Fruit fly (Drosophila melanogaster) whole organism, embryonic: ENCODE data around the gene Est-Q.

Source experiments
- Asciz ChIP-seq: fragments of 200-800 bp; sonication (Bioruptor generic); optimal IDR thresholded peaks from 2 replicates; lab custom pipeline; 2017; ENCODE audit warnings: missing biosample characterization, mild to moderate bottlenecking, missing genetic modification characterization, missing genetic modification reagents
- Awh ChIP-seq: fragments of 200-800 bp; sonication (Bioruptor generic); IDR thresholded peaks from 2 replicates; pipeline ENCODE4, ENCODE4 v1.3.6; 2022; ENCODE audit warnings: missing biosample characterization, missing genetic modification characterization
- BtbVII ChIP-seq: fragments of 200-800 bp; sonication (Bioruptor generic); optimal IDR thresholded peaks from 3 replicates; lab custom pipeline; 2017; ENCODE audit warnings: missing biosample characterization, mild to moderate bottlenecking, missing genetic modification characterization
- CG11504 ChIP-seq: fragments of 200-800 bp; sonication (Bioruptor generic); optimal IDR thresholded peaks from 3 replicates; lab custom pipeline; 2019; ENCODE audit warnings: missing biosample characterization, mild to moderate bottlenecking, missing genetic modification characterization, moderate library complexity
- CG11723 ChIP-seq: fragments of 200-800 bp; sonication (Bioruptor generic); optimal IDR thresholded peaks from 2 replicates; lab custom pipeline; 2017; ENCODE audit warnings: missing biosample characterization, mild to moderate bottlenecking, missing genetic modification characterization
- CG12071 ChIP-seq: fragments of 200-800 bp; sonication (Bioruptor generic); optimal IDR thresholded peaks from 3 replicates; lab custom pipeline; 2018; ENCODE audit warnings: missing biosample characterization, mild to moderate bottlenecking, missing genetic modification characterization
- CG12391 ChIP-seq: fragments of 200-800 bp; sonication (Bioruptor generic); optimal IDR thresholded peaks from 3 replicates; lab custom pipeline; 2018; ENCODE audit warnings: missing biosample characterization, mild to moderate bottlenecking, missing genetic modification characterization, moderate library complexity
- CG12659 ChIP-seq: fragments of 200-800 bp; sonication (Bioruptor generic); optimal IDR thresholded peaks from 3 replicates; lab custom pipeline; 2017; ENCODE audit warnings: mild to moderate bottlenecking, missing biosample characterization, missing genetic modification reagents, missing genetic modification characterization
- CG12744 ChIP-seq: fragments of 200-800 bp; sonication (Bioruptor generic); optimal IDR thresholded peaks from 2 replicates; lab custom pipeline; 2016; ENCODE audit warnings: missing biosample characterization, missing genetic modification characterization
- CG14965 ChIP-seq: fragments of 200-800 bp; sonication (Bioruptor generic); optimal IDR thresholded peaks from 2 replicates; lab custom pipeline; 2016; ENCODE audit warnings: missing biosample characterization, missing genetic modification characterization, borderline replicate concordance
- CG15696 ChIP-seq: fragments of 200-800 bp; sonication (Bioruptor generic); optimal IDR thresholded peaks from 2 replicates; lab custom pipeline; 2019; ENCODE audit warnings: missing biosample characterization, mild to moderate bottlenecking, missing genetic modification characterization, moderate library complexity
- CG1647 ChIP-seq: fragments of 200-800 bp; sonication (Bioruptor generic); optimal IDR thresholded peaks from 3 replicates; lab custom pipeline; 2016; ENCODE audit warnings: missing biosample characterization, missing genetic modification characterization
- CG16815 ChIP-seq: fragments of 200-800 bp; sonication (Bioruptor generic); optimal IDR thresholded peaks from 3 replicates; lab custom pipeline; 2017; ENCODE audit warnings: missing biosample characterization, mild to moderate bottlenecking, missing genetic modification characterization
- CG17186 ChIP-seq: fragments of 200-800 bp; sonication (Bioruptor generic); optimal IDR thresholded peaks from 3 replicates; lab custom pipeline; 2017; ENCODE audit warnings: missing biosample characterization, missing genetic modification reagents, missing genetic modification characterization
- CG17361 ChIP-seq: fragments of 200-800 bp; sonication (Bioruptor generic); IDR thresholded peaks from 3 replicates; pipeline ENCODE4 v1.3.6; 2022; ENCODE audit warnings: missing biosample characterization, missing genetic modification characterization
- CG17829 ChIP-seq: fragments of 200-800 bp; optimal IDR thresholded peaks from 2 replicates; lab custom pipeline; 2019; ENCODE audit warnings: missing biosample characterization, mild to moderate bottlenecking, missing genetic modification characterization, moderate library complexity
- CG2116 ChIP-seq: fragments of 200-800 bp; sonication (Bioruptor generic); optimal IDR thresholded peaks from 3 replicates; lab custom pipeline; 2018; ENCODE audit warnings: missing biosample characterization, mild to moderate bottlenecking, missing genetic modification characterization
- CG32767 ChIP-seq: fragments of 200-800 bp; sonication (Bioruptor generic); IDR thresholded peaks from 2 replicates; pipeline ENCODE4 v1.3.6; 2022; ENCODE audit warnings: missing biosample characterization, missing genetic modification characterization
- CG33557 ChIP-seq: fragments of 200-800 bp; sonication (Bioruptor generic); optimal IDR thresholded peaks from 2 replicates; lab custom pipeline; 2019; ENCODE audit warnings: missing biosample characterization, mild to moderate bottlenecking, missing genetic modification characterization, moderate library complexity
- CG3838 ChIP-seq: fragments of 200-800 bp; sonication (Bioruptor generic); optimal IDR thresholded peaks from 3 replicates; lab custom pipeline; 2016; ENCODE audit warnings: missing biosample characterization, missing genetic modification characterization
- CG4854 ChIP-seq: fragments of 200-800 bp; sonication (Bioruptor generic); optimal IDR thresholded peaks from 2 replicates; lab custom pipeline; 2016; ENCODE audit warnings: missing biosample characterization, missing genetic modification characterization, inconsistent platforms
- CG6254 ChIP-seq: fragments of 200-800 bp; sonication (Bioruptor generic); optimal IDR thresholded peaks from 3 replicates; lab custom pipeline; 2017; ENCODE audit warnings: mild to moderate bottlenecking, missing biosample characterization, missing genetic modification reagents, missing genetic modification characterization
- CG6765 ChIP-seq: fragments of 200-800 bp; sonication (Bioruptor generic); optimal IDR thresholded peaks from 3 replicates; lab custom pipeline; 2017; ENCODE audit warnings: missing biosample characterization, mild to moderate bottlenecking, missing genetic modification characterization
- CG7556 ChIP-seq: fragments of 200-800 bp; sonication (Bioruptor generic); optimal IDR thresholded peaks from 2 replicates; lab custom pipeline; 2017; ENCODE audit warnings: missing biosample characterization, mild to moderate bottlenecking, missing genetic modification characterization
- CG8089 ChIP-seq: fragments of 200-800 bp; sonication (Bioruptor generic); optimal IDR thresholded peaks from 3 replicates; lab custom pipeline; 2016; ENCODE audit warnings: missing biosample characterization, missing genetic modification characterization
- CG8388 ChIP-seq: fragments of 200-800 bp; sonication (Bioruptor generic); optimal IDR thresholded peaks from 2 replicates; lab custom pipeline; 2019; ENCODE audit warnings: missing biosample characterization, mild to moderate bottlenecking, missing genetic modification characterization, moderate library complexity
- CG9727 ChIP-seq: fragments of 200-800 bp; sonication (Bioruptor generic); optimal IDR thresholded peaks from 3 replicates; lab custom pipeline; 2017; ENCODE audit warnings: missing biosample characterization, mild to moderate bottlenecking, missing genetic modification characterization
- CoRest ChIP-seq: fragments of 200-800 bp; sonication (Bioruptor generic); optimal IDR thresholded peaks from 3 replicates; lab custom pipeline; 2018; ENCODE audit warnings: missing biosample characterization, mild to moderate bottlenecking, missing genetic modification characterization, moderate library complexity
- D19A ChIP-seq: fragments of 200-800 bp; optimal IDR thresholded peaks from 3 replicates; lab custom pipeline; 2019; ENCODE audit warnings: missing biosample characterization, mild to moderate bottlenecking, missing genetic modification characterization, moderate library complexity
- Dbx ChIP-seq: fragments of 200-800 bp; sonication (Bioruptor generic); IDR thresholded peaks from 3 replicates; pipeline ENCODE4 v1.3.6; 2022; ENCODE audit warnings: missing biosample characterization, missing genetic modification characterization
- HLHmδ ChIP-seq: fragments of 200-800 bp; sonication (Bioruptor generic); optimal IDR thresholded peaks from 2 replicates; lab custom pipeline; 2018; ENCODE audit warnings: missing biosample characterization, mild to moderate bottlenecking, missing genetic modification characterization, moderate library complexity
- Hmr ChIP-seq: fragments of 200-800 bp; sonication (Bioruptor generic); optimal IDR thresholded peaks from 3 replicates; lab custom pipeline; 2017; ENCODE audit warnings: mild to moderate bottlenecking, missing biosample characterization, missing genetic modification reagents, missing genetic modification characterization
- Hr3 ChIP-seq: fragments of 200-800 bp; sonication (Bioruptor generic); optimal IDR thresholded peaks from 3 replicates; lab custom pipeline; 2016; ENCODE audit warnings: missing biosample characterization, missing genetic modification characterization
- Hr78 ChIP-seq, 2 experiments: fragments of 200-800 bp in 1 of 2; fragments of >200 bp in 1 of 2; sonication (Bioruptor generic) in 1 of 2; optimal IDR thresholded peaks; 2 replicates each; lab custom pipeline; 2017 to 2019; ENCODE audit warnings: missing biosample characterization in 2 of 2, missing genetic modification characterization in 2 of 2, mild to moderate bottlenecking in 1 of 2, moderate library complexity in 1 of 2
- Jarid2 ChIP-seq: fragments of 200-800 bp; sonication (Bioruptor generic); optimal IDR thresholded peaks from 3 replicates; lab custom pipeline; 2017; ENCODE audit warnings: mild to moderate bottlenecking, missing biosample characterization, missing genetic modification reagents, missing genetic modification characterization
- NfI ChIP-seq: fragments of 200-800 bp; sonication (Bioruptor generic); optimal IDR thresholded peaks from 3 replicates; lab custom pipeline; 2018; ENCODE audit warnings: missing biosample characterization, mild to moderate bottlenecking, missing genetic modification characterization, moderate library complexity
- Oli ChIP-seq: fragments of 200-800 bp; sonication (Bioruptor generic); optimal IDR thresholded peaks from 2 replicates; lab custom pipeline; 2018; ENCODE audit warnings: missing biosample characterization, mild to moderate bottlenecking, missing genetic modification characterization, moderate library complexity
- PHDP ChIP-seq: fragments of 200-800 bp; sonication (Bioruptor generic); optimal IDR thresholded peaks from 3 replicates; lab custom pipeline; 2018; ENCODE audit warnings: missing biosample characterization, mild to moderate bottlenecking, missing genetic modification characterization, moderate library complexity
- Sox100B ChIP-seq: fragments of 200-800 bp; sonication (Bioruptor generic); optimal IDR thresholded peaks from 3 replicates; lab custom pipeline; 2018; ENCODE audit warnings: missing biosample characterization, mild to moderate bottlenecking, missing genetic modification characterization
- Sox102F ChIP-seq: fragments of 200-800 bp; sonication (Bioruptor generic); optimal IDR thresholded peaks from 2 replicates; lab custom pipeline; 2018; ENCODE audit warnings: missing biosample characterization, mild to moderate bottlenecking, missing genetic modification characterization, moderate library complexity
- az2 ChIP-seq: fragments of 200-800 bp; sonication (Bioruptor generic); optimal IDR thresholded peaks from 3 replicates; lab custom pipeline; 2016; ENCODE audit warnings: missing biosample characterization, missing genetic modification characterization
- cato ChIP-seq: fragments of 200-800 bp; sonication (Bioruptor generic); optimal IDR thresholded peaks from 2 replicates; lab custom pipeline; 2016; ENCODE audit warnings: missing biosample characterization, missing genetic modification characterization, borderline replicate concordance
- croc ChIP-seq: fragments of 200-800 bp; sonication (Bioruptor generic); conservative IDR thresholded peaks from 3 replicates; pipeline ENCODE4 v1.3.6; 2022; ENCODE audit warnings: missing biosample characterization, missing genetic modification characterization
- lola ChIP-seq, 3 experiments: fragments of >200 bp in 2 of 3; fragments of 200-800 bp in 1 of 3; sonication (Bioruptor generic) in 1 of 3; optimal IDR thresholded peaks; 2 replicates each; lab custom pipeline; 2017 to 2019; ENCODE audit warnings: missing biosample characterization in 3 of 3, missing genetic modification characterization in 3 of 3, mild to moderate bottlenecking in 1 of 3, moderate library complexity in 1 of 3
- pita ChIP-seq: fragments of 200-800 bp; sonication (Bioruptor generic); optimal IDR thresholded peaks from 2 replicates; lab custom pipeline; 2017; ENCODE audit warnings: missing biosample characterization, mild to moderate bottlenecking, missing genetic modification characterization
- prd ChIP-seq, 3 experiments: fragments of >200 bp in 2 of 3; fragments of 200-800 bp in 1 of 3; sonication (Bioruptor generic) in 1 of 3; optimal IDR thresholded peaks in 2 of 3; IDR thresholded peaks in 1 of 3; 2 replicates in 2 of 3; 3 replicates in 1 of 3; pipeline versions ENCODE4 v1.3.6 to Lab custom; 2017 to 2022; ENCODE audit warnings: missing biosample characterization in 1 of 3, missing genetic modification characterization in 1 of 3
- sug ChIP-seq: fragments of 200-800 bp; optimal IDR thresholded peaks from 2 replicates; lab custom pipeline; 2019; ENCODE audit warnings: missing biosample characterization, mild to moderate bottlenecking, missing genetic modification characterization, moderate library complexity
- tgo ChIP-seq: fragments of 200-800 bp; sonication (Bioruptor generic); IDR thresholded peaks from 3 replicates; pipeline ENCODE4 v1.3.6; 2022; ENCODE audit warnings: missing biosample characterization, missing genetic modification characterization
- zf30C ChIP-seq: fragments of 200-800 bp; sonication (Bioruptor generic); optimal IDR thresholded peaks from 3 replicates; lab custom pipeline; 2018; ENCODE audit warnings: missing biosample characterization, mild to moderate bottlenecking, missing genetic modification characterization

Est-Q gene

DNA sequence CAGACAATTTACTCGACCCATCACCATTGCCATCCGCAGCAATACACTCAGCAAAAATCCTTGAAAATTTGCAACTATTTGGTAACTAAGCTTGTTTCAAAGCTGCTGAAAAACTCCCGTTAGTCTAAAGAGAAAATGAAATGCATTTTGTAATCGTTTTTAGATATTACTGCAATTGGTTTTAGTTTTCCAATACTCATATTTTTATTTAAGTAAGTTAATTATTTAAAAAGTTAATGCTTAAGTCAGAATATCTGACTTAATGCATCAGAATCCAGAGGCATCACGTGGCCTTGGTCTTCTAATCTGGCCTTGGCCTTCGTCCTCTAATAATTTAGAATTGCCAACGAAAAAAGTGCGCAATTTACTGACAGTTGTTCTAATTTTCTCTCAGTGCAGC, 38.4 kb upstream of the Est-Q start (continued):
- no peak for TF ChIP-seq CG14965 (GFP tag; lab: Kevin White, UChicago)
- peak in 1 of 3 experiments; percentile 75 for TF ChIP-seq lola (GFP tag; optimal IDR thresholded peaks at IDR 0.05; lab: Kevin White, UChicago)
- TF ChIP-seq CG8089 = no peak
- TF ChIP-seq Sox100B (GFP tag; lab: Kevin White, UChicago) = peak; percentile 42
- no peak for TF ChIP-seq Hr3 (GFP tag; lab: Kevin White, UChicago)
- TF ChIP-seq cato (GFP tag; lab: Kevin White, UChicago) = peak; percentile 27
- TF ChIP-seq D19A (tag; lab: Kevin White, UChicago) = peak; percentile 14
- TF ChIP-seq Hmr = no peak
- TF ChIP-seq BtbVII = no peak
- peak; percentile 21 for TF ChIP-seq Sox102F (GFP tag; lab: Kevin White, UChicago)
- peak; percentile 71 for TF ChIP-seq CG9727 (GFP tag; lab: Kevin White, UChicago)
- no peak for TF ChIP-seq CG12744 (GFP tag; lab: Kevin White, UChicago)
- TF ChIP-seq CG17361 (GFP tag; lab: Robert Waterston, UW) = peak; percentile 73
- peak; percentile 51 for TF ChIP-seq CG7556 (GFP tag; lab: Kevin White, UChicago)
- TF ChIP-seq CoRest (tag; lab: Kevin White, UChicago) = peak; percentile 22
- peak; percentile 28 for TF ChIP-seq CG16815 (GFP tag; lab: Kevin White, UChicago)
- peak; percentile 10 for TF ChIP-seq CG33557 (GFP tag; lab: Kevin White, UChicago)
- no peak for TF ChIP-seq CG6765 (GFP tag; lab: Kevin White, UChicago)
- TF ChIP-seq Jarid2 (GFP tag; lab: Kevin White, UChicago) = peak; percentile 23
- TF ChIP-seq CG11723 = peak; percentile 7
- TF ChIP-seq CG17186 = no peak
- peak; percentile 49 for TF ChIP-seq CG15696 (tag; lab: Kevin White, UChicago)
- TF ChIP-seq NfI = no peak
- TF ChIP-seq Hr78 (GFP tag; optimal IDR thresholded peaks at IDR 0.05; lab: Kevin White, UChicago) = peak in 1 of 2 experiments; percentile 35
- TF ChIP-seq CG4854 (GFP tag; lab: Kevin White, UChicago) = no peak
- TF ChIP-seq Oli = peak; percentile 33
- TF ChIP-seq pita (GFP tag; lab: Kevin White, UChicago) = no peak
- no peak for TF ChIP-seq Dbx
- TF ChIP-seq CG1647 (GFP tag; lab: Kevin White, UChicago) = no peak
- TF ChIP-seq CG6254 (GFP tag; lab: Kevin White, UChicago) = peak; percentile 6
- TF ChIP-seq CG12071 = no peak
- no peak for TF ChIP-seq PHDP (tag; lab: Kevin White, UChicago)
- peak; percentile 27 for TF ChIP-seq az2 (GFP tag; lab: Kevin White, UChicago)
- TF ChIP-seq CG3838 = no peak
- TF ChIP-seq sug (tag; lab: Kevin White, UChicago) = no peak
- no peak for TF ChIP-seq CG2116 (GFP tag; lab: Kevin White, UChicago)
- no peak for TF ChIP-seq tgo (GFP tag; lab: Robert Waterston, UW)
- no peak for TF ChIP-seq Asciz (GFP tag; lab: Kevin White, UChicago)
- TF ChIP-seq CG12391 (tag; lab: Kevin White, UChicago) = peak; percentile 24
- TF ChIP-seq prd (optimal IDR thresholded peaks at IDR 0.05; lab: Kevin White, UChicago) = no peak
- TF ChIP-seq prd (GFP tag; IDR thresholded peaks at IDR 0.05; lab: Robert Waterston, UW) = peak; percentile 28; the same call in 1 of the 3 replicates
- peak; percentile 46 for TF ChIP-seq CG11504 (tag; lab: Kevin White, UChicago)
- TF ChIP-seq CG12659 (GFP tag; lab: Kevin White, UChicago) = no peak
- TF ChIP-seq croc = peak; percentile 17; the same call in 1 of the 3 replicates
- TF ChIP-seq CG17829 (tag; lab: Kevin White, UChicago) = peak; percentile 45
- TF ChIP-seq CG8388 (GFP tag; lab: Kevin White, UChicago) = peak; percentile 23
- no peak for TF ChIP-seq HLHmδ (GFP tag; lab: Kevin White, UChicago)
- peak; percentile 48 for TF ChIP-seq zf30C (GFP tag; lab: Kevin White, UChicago)
- TF ChIP-seq CG32767 = no peak
- TF ChIP-seq Awh (GFP tag; lab: Robert Waterston, UW) = no peak
